Worm (Caenorhabditis elegans) whole organism, L4 larva: ENCODE results near the gene srlf-15.

Source experiments
- F37D6.2 ChIP-seq: sonication (generic microtip); optimal IDR thresholded peaks from 2 replicates; lab custom pipeline; 2016; ENCODE audit warnings: mild to moderate bottlenecking, missing genetic modification characterization, missing compliant biosample characterization
- F49E8.2 ChIP-seq: sonication (generic microtip); optimal IDR thresholded peaks from 2 replicates; lab custom pipeline; 2016; ENCODE audit warnings: missing compliant biosample characterization, mild to moderate bottlenecking, missing genetic modification characterization, borderline replicate concordance
- T20F7.1 ChIP-seq: fragments of 200-800 bp; sonication (Bioruptor generic); optimal IDR thresholded peaks from 2 replicates; lab custom pipeline; 2018; ENCODE audit warnings: mild to moderate bottlenecking, missing genetic modification characterization, missing compliant biosample characterization
- Y48G9A.11 ChIP-seq: fragments of 200-800 bp; sonication (Bioruptor generic); IDR thresholded peaks from 2 replicates; pipeline ENCODE4 v1.3.6; 2022; ENCODE audit warnings: missing genetic modification reagents, missing genetic modification characterization, missing compliant biosample characterization
- Y5F2A.4 ChIP-seq: fragments of 200-800 bp; sonication (Bioruptor generic); optimal IDR thresholded peaks from 2 replicates; lab custom pipeline; 2018; ENCODE audit warnings: mild to moderate bottlenecking, missing genetic modification characterization, missing compliant biosample characterization
- aha-1 ChIP-seq: fragments of 150-350 bp; peaks from one replicate; lab custom pipeline; 2014; ENCODE audit warnings: missing biosample characterization, missing genetic modification characterization
- arid-1 ChIP-seq: fragments of 200-800 bp; sonication (Bioruptor generic); conservative IDR thresholded peaks from 2 replicates; pipeline ENCODE4 v1.3.6; 2022; ENCODE audit warnings: missing genetic modification reagents, missing genetic modification characterization, missing compliant biosample characterization
- ceh-20 ChIP-seq: fragments of 200-800 bp; sonication (Bioruptor generic); IDR thresholded peaks from 2 replicates; pipeline ENCODE4 v1.3.6; 2022; ENCODE audit warnings: missing genetic modification reagents, missing genetic modification characterization, missing compliant biosample characterization
- ceh-28 ChIP-seq: fragments of 150-350 bp; optimal IDR thresholded peaks from 2 replicates; lab custom pipeline; 2014; ENCODE audit warnings: missing biosample characterization, missing genetic modification reagents, missing genetic modification characterization
- ctbp-1 ChIP-seq: fragments of 200-800 bp; sonication (Bioruptor generic); IDR thresholded peaks from 2 replicates; pipeline ENCODE4 v1.3.6; 2022; ENCODE audit warnings: missing genetic modification reagents, missing genetic modification characterization, missing compliant biosample characterization
- daf-19 ChIP-seq: fragments of 200-800 bp; sonication (Bioruptor generic); conservative IDR thresholded peaks from 2 replicates; pipeline ENCODE4 v1.3.6; 2022; ENCODE audit warnings: missing genetic modification characterization, missing compliant biosample characterization
- dpl-1 ChIP-seq: fragments of 150-350 bp; optimal IDR thresholded peaks from 2 replicates; lab custom pipeline; 2014; ENCODE audit warnings: missing biosample characterization, missing genetic modification reagents, missing genetic modification characterization
- duxl-1 ChIP-seq: sonication (generic microtip); optimal IDR thresholded peaks from 2 replicates; lab custom pipeline; 2016; ENCODE audit warnings: mild to moderate bottlenecking, missing genetic modification characterization, moderate library complexity, missing compliant biosample characterization; ENCODE audit not compliant: poor library complexity
- dve-1 ChIP-seq: sonication (generic microtip); optimal IDR thresholded peaks from 2 replicates; lab custom pipeline; 2017; ENCODE audit warnings: antibody characterized with exemption, mild to moderate bottlenecking, missing genetic modification characterization, missing compliant biosample characterization; ENCODE audit not compliant: insufficient read depth
- egl-27 ChIP-seq: sonication (generic microtip); optimal IDR thresholded peaks from 3 replicates; lab custom pipeline; 2017; ENCODE audit warnings: missing biosample characterization, missing genetic modification reagents, missing genetic modification characterization
- egl-43 ChIP-seq: fragments of 200-800 bp; sonication (Bioruptor generic); IDR thresholded peaks from 2 replicates; pipeline ENCODE4 v1.3.6; 2022; ENCODE audit warnings: missing genetic modification reagents, missing genetic modification characterization, missing compliant biosample characterization
- hif-1 ChIP-seq, 2 experiments: sonication (generic microtip); optimal IDR thresholded peaks; 2 replicates each; lab custom pipeline; 2016 to 2017; ENCODE audit warnings: missing compliant biosample characterization in 2 of 2, missing genetic modification characterization in 2 of 2, missing genetic modification reagents in 2 of 2, missing genotype in 2 of 2, mild to moderate bottlenecking in 1 of 2
- hlh-11 ChIP-seq: fragments of 200-800 bp; sonication (Bioruptor generic); optimal IDR thresholded peaks from 2 replicates; lab custom pipeline; 2018; ENCODE audit warnings: mild to moderate bottlenecking, missing genetic modification characterization, missing compliant biosample characterization
- hlh-30 ChIP-seq: sonication (generic microtip); optimal IDR thresholded peaks from 2 replicates; lab custom pipeline; 2017; ENCODE audit warnings: antibody characterized with exemption, mild to moderate bottlenecking, missing genetic modification characterization, missing compliant biosample characterization; ENCODE audit not compliant: insufficient read depth
- hmg-1.1 ChIP-seq: fragments of 200-800 bp; sonication (Bioruptor generic); IDR thresholded peaks from 2 replicates; pipeline ENCODE4 v1.3.6; 2022; ENCODE audit warnings: missing genetic modification reagents, missing genetic modification characterization, missing compliant biosample characterization
- lin-39 ChIP-seq: fragments of 150-350 bp; optimal IDR thresholded peaks from 2 replicates; lab custom pipeline; 2014; ENCODE audit warnings: missing biosample characterization, missing genetic modification reagents, missing genetic modification characterization
- lsy-2 ChIP-seq, 2 experiments: fragments of 150-350 bp in 1 of 2; sonication (generic microtip) in 1 of 2; optimal IDR thresholded peaks; 2 replicates each; lab custom pipeline; 2014 to 2017; ENCODE audit warnings: missing biosample characterization in 2 of 2, missing genetic modification characterization in 2 of 2
- madf-9 ChIP-seq: fragments of 200-800 bp; sonication (Bioruptor generic); conservative IDR thresholded peaks from 2 replicates; pipeline ENCODE4 v1.3.6; 2022; ENCODE audit warnings: missing genetic modification reagents, missing genetic modification characterization, missing compliant biosample characterization
- mdl-1 ChIP-seq, 2 experiments: fragments of 150-350 bp in 1 of 2; sonication (generic microtip) in 1 of 2; optimal IDR thresholded peaks; 2 replicates each; lab custom pipeline; 2014 to 2017; ENCODE audit warnings: missing biosample characterization in 2 of 2, missing genetic modification characterization in 2 of 2
- mes-2 ChIP-seq: sonication (generic microtip); optimal IDR thresholded peaks from 2 replicates; lab custom pipeline; 2016; ENCODE audit warnings: missing genotype, mild to moderate bottlenecking, missing genetic modification characterization, missing compliant biosample characterization; ENCODE audit not compliant: poor library complexity, severe bottlenecking
- mxl-2 ChIP-seq: fragments of 200-800 bp; sonication (Bioruptor generic); conservative IDR thresholded peaks from 2 replicates; pipeline ENCODE4 v1.3.6; 2022; ENCODE audit warnings: missing genetic modification reagents, missing genetic modification characterization, missing compliant biosample characterization
- nhr-11 ChIP-seq: fragments of 150-350 bp; optimal IDR thresholded peaks from 2 replicates; lab custom pipeline; 2014; ENCODE audit warnings: missing biosample characterization, missing genetic modification characterization
- nhr-28 ChIP-seq: fragments of 150-350 bp; optimal IDR thresholded peaks from 2 replicates; lab custom pipeline; 2014; ENCODE audit warnings: missing biosample characterization, missing genetic modification characterization
- rbr-2 ChIP-seq: sonication (generic microtip); optimal IDR thresholded peaks from 2 replicates; lab custom pipeline; 2016; ENCODE audit warnings: missing genotype, missing genetic modification characterization, missing compliant biosample characterization
- saeg-2 ChIP-seq: fragments of 200-800 bp; sonication (Bioruptor generic); IDR thresholded peaks from 2 replicates; pipeline ENCODE4 v1.3.6; 2022; ENCODE audit warnings: missing genetic modification reagents, missing genetic modification characterization, missing compliant biosample characterization
- sdz-12 ChIP-seq: fragments of 200-800 bp; sonication (Bioruptor generic); optimal IDR thresholded peaks from 2 replicates; lab custom pipeline; 2018; ENCODE audit warnings: mild to moderate bottlenecking, missing genetic modification characterization, missing compliant biosample characterization
- snpc-4 ChIP-seq: fragments of 150-350 bp; optimal IDR thresholded peaks from 2 replicates; lab custom pipeline; 2014; ENCODE audit warnings: missing biosample characterization, missing genetic modification characterization
- tag-97 ChIP-seq: fragments of 200-800 bp; sonication (Bioruptor generic); IDR thresholded peaks from 2 replicates; pipeline ENCODE4 v1.3.6; 2022; ENCODE audit warnings: missing genetic modification characterization, missing compliant biosample characterization
- unc-130 ChIP-seq: sonication (generic microtip); optimal IDR thresholded peaks from 2 replicates; lab custom pipeline; 2016; ENCODE audit warnings: missing genetic modification reagents, missing genetic modification characterization, missing compliant biosample characterization
- unc-62 ChIP-seq, 3 experiments: fragments of 150-350 bp in 1 of 3; sonication (generic microtip); optimal IDR thresholded peaks in 2 of 3; peaks in 1 of 3; 1 replicate in 1 of 3; 2 replicates in 2 of 3; lab custom pipeline; 2014 to 2017; ENCODE audit warnings: missing biosample characterization in 3 of 3, missing genetic modification characterization in 3 of 3, missing genetic modification reagents in 3 of 3, missing genotype in 1 of 3
- zfp-3 ChIP-seq: fragments of 200-800 bp; sonication (Bioruptor generic); conservative IDR thresholded peaks from 2 replicates; pipeline ENCODE4 v1.3.6; 2022; ENCODE audit warnings: missing genetic modification reagents, missing genetic modification characterization, missing compliant biosample characterization

Gene srlf-15

DNA sequence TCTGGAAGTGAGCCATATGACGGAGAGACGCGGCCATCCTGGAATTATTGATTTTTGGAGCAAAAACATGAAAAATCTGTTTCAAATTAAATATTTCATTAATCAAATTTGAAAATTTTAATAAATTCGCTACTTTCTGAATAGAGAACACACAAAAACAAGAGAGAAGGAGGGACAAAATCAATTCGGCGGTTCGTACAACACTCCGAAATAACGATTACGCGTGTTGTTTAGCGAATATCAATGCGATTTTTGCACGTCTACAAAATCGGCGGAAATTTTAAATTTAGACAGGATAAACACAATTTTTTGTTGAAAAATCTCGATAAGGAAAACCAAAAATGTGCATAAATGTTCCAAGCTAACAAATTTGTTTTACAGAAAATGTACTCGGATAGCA is 14.0 kb downstream of the srlf-15 start, which contains the start of the genes sdhd-1 and ilkp-1:
Gene sdhd-1, minus strand, starts transcription at position 38 of the 400 bp plus-strand sequence.
Gene ilkp-1, plus strand, starts transcription at position 380 of the 400 bp plus-strand sequence.
- TF ChIP-seq dpl-1 (GFP tag; lab: Kevin White, UChicago) (peak; percentile 86), F37D6.2 (no peak), mes-2 (peak; percentile 47), snpc-4 (tag; lab: Kevin White, UChicago) (no peak), sdz-12 (GFP tag; lab: Kevin White, UChicago) (no peak), nhr-28 (tag; lab: Kevin White, UChicago) (no peak), zfp-3 (GFP tag; lab: Robert Waterston, UW) (no peak), daf-19 (GFP tag; lab: Robert Waterston, UW) (no peak), aha-1 (tag; lab: Kevin White, UChicago) (peak; percentile 96), nhr-11 (no peak), lsy-2 (tag; optimal IDR thresholded peaks at IDR 0.05; lab: Kevin White, UChicago) (peak in 1 of 2 experiments; percentile 64), duxl-1 (tag; lab: Kevin White, UChicago) (no peak), hmg-1.1 (GFP tag; lab: Robert Waterston, UW) (peak; percentile 43; the same call in 1 of the 2 replicates), hif-1 (tag; optimal IDR thresholded peaks at IDR 0.05; lab: Kevin White, UChicago) (peak in 1 of 2 experiments; percentile 98), dve-1 (tag; lab: Kevin White, UChicago) (peak; percentile 24), ceh-28 (no peak), T20F7.1 (GFP tag; lab: Kevin White, UChicago) (peak; percentile 97), ctbp-1 (GFP tag; lab: Robert Waterston, UW) (no peak), Y5F2A.4 (GFP tag; lab: Kevin White, UChicago) (no peak), hlh-30 (tag; lab: Kevin White, UChicago) (peak; percentile 12)

DNA sequence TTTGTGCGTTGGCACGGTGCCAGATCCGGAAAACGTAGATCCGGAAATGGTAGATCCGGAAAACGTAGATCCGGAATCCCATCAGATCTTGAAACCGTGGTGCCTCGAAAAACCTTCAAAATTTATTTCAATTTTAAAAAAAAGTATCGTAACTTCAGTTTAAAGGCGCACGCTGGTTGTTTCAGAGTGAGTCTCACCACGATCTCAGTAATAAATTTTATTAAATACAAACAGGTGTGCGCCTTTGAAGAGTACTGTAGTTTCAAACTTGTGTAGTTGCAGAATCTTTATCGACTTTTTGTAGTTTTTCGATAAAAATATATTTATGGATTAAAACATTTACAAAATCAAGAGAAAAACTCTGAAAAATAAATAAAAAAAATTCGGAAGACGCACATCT is 14.8 kb downstream of the srlf-15 start:
- TF ChIP-seq zfp-3 (GFP tag; lab: Robert Waterston, UW) (no peak), egl-43 (GFP tag; lab: Robert Waterston, UW) (no peak), hlh-11 (no peak), F49E8.2 (tag; lab: Kevin White, UChicago) (peak; percentile 57), lsy-2 (tag; optimal IDR thresholded peaks at IDR 0.05; lab: Kevin White, UChicago) (peak in 1 of 2 experiments; percentile 18), mxl-2 (GFP tag; lab: Robert Waterston, UW) (no peak), unc-130 (GFP tag; lab: Kevin White, UChicago) (peak; percentile 20), saeg-2 (GFP tag; lab: Robert Waterston, UW) (no peak), arid-1 (GFP tag; lab: Robert Waterston, UW) (0 out of 2 replicates have a peak, but pooled peaks have one; percentile 6), mes-2 (peak; percentile 8), daf-19 (GFP tag; lab: Robert Waterston, UW) (no peak), madf-9 (no peak), rbr-2 (tag; lab: Kevin White, UChicago) (no peak), lin-39 (tag; lab: Kevin White, UChicago) (no peak), Y48G9A.11 (GFP tag; lab: Robert Waterston, UW) (peak; percentile 39; the same call in 1 of the 2 replicates), tag-97 (GFP tag; lab: Robert Waterston, UW) (no peak), mdl-1 (tag; optimal IDR thresholded peaks at IDR 0.05; lab: Kevin White, UChicago) (no peak), egl-27 (tag; lab: Kevin White, UChicago) (no peak)

DNA sequence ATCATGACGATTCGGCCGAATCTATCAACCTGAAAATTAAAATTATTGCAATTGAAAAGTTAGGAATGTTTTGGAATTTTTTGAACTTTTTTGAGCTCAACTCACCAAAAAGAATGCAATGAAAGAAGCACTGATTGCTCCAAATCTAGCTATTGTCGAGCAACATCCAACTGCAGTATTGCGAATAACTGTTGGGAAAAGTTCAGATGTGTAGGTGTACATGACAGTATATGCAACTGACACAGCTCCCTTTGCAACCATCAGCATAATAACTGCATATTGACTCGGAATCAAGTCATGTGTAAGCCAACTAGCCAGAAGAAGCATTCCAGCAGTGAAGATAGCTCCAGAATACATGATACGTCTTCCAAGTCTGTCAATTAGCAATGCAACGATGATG is 16.7 kb downstream of the srlf-15 start:
- TF ChIP-seq unc-62 (GFP tag; optimal IDR thresholded peaks at IDR 0.05 in 1 of 2; lab: Kevin White, UChicago) (peak in 1 of 2 experiments; percentile 98), unc-62 (tag; optimal IDR thresholded peaks at IDR 0.05; lab: Kevin White, UChicago) (no peak), ceh-20 (GFP tag; lab: Robert Waterston, UW) (no peak)
